Worm (Caenorhabditis elegans) whole organism, L2 larva: Measurements from ENCODE around the gene col-151.

Source experiments
- F13H6.1 ChIP-seq: sonication (generic microtip); optimal IDR thresholded peaks from 2 replicates; lab custom pipeline; 2016; ENCODE audit warnings: missing genetic modification characterization, missing compliant biosample characterization
- R02D3.7 ChIP-seq: fragments of 150-350 bp; optimal IDR thresholded peaks from 2 replicates; lab custom pipeline; 2014; ENCODE audit warnings: missing biosample characterization, missing genetic modification characterization
- ZK546.5 ChIP-seq: sonication (generic microtip); optimal IDR thresholded peaks from 2 replicates; lab custom pipeline; 2017; ENCODE audit warnings: missing biosample characterization, missing genetic modification characterization
- alr-1 ChIP-seq: fragments of 150-350 bp; optimal IDR thresholded peaks from 2 replicates; lab custom pipeline; 2014; ENCODE audit warnings: missing biosample characterization, missing genetic modification characterization
- aly-2 ChIP-seq: fragments of 150-350 bp; optimal IDR thresholded peaks from 2 replicates; lab custom pipeline; 2014; ENCODE audit warnings: missing biosample characterization, missing genetic modification characterization
- blmp-1 ChIP-seq: sonication (generic microtip); optimal IDR thresholded peaks from 2 replicates; lab custom pipeline; 2017; ENCODE audit warnings: missing genetic modification characterization, mild to moderate bottlenecking, missing compliant biosample characterization, antibody characterized with exemption, moderate library complexity; ENCODE audit not compliant: insufficient read depth
- ceh-16 ChIP-seq: fragments of 150-350 bp; optimal IDR thresholded peaks from 2 replicates; lab custom pipeline; 2014; ENCODE audit warnings: missing biosample characterization, missing genetic modification characterization
- crh-2 ChIP-seq: sonication (generic microtip); optimal IDR thresholded peaks from 2 replicates; lab custom pipeline; 2017; ENCODE audit warnings: missing biosample characterization, missing genetic modification characterization
- elt-1 ChIP-seq: fragments of 150-350 bp; optimal IDR thresholded peaks from 2 replicates; lab custom pipeline; 2014; ENCODE audit warnings: missing biosample characterization, missing genetic modification characterization
- elt-3 ChIP-seq: sonication (generic microtip); optimal IDR thresholded peaks from 2 replicates; lab custom pipeline; 2017; ENCODE audit warnings: missing biosample characterization, missing genetic modification characterization
- gmeb-1 ChIP-seq: fragments of 150-350 bp; optimal IDR thresholded peaks from 2 replicates; lab custom pipeline; 2014; ENCODE audit warnings: missing biosample characterization, missing genetic modification characterization
- lin-11 ChIP-seq: fragments of 150-350 bp; sonication (generic microtip); optimal IDR thresholded peaks from 2 replicates; lab custom pipeline; 2014; ENCODE audit warnings: missing biosample characterization, missing genetic modification characterization, inconsistent platforms, mixed read lengths
- lin-13 ChIP-seq: fragments of 150-350 bp; optimal IDR thresholded peaks from 2 replicates; lab custom pipeline; 2014; ENCODE audit warnings: missing biosample characterization, missing genetic modification reagents, missing genetic modification characterization
- lin-39 ChIP-seq: fragments of 150-350 bp; optimal IDR thresholded peaks from 2 replicates; lab custom pipeline; 2014; ENCODE audit warnings: missing biosample characterization, missing genetic modification reagents, missing genetic modification characterization
- mab-5 ChIP-seq: fragments of 150-350 bp; optimal IDR thresholded peaks from 2 replicates; lab custom pipeline; 2014; ENCODE audit warnings: missing biosample characterization, missing genetic modification characterization
- mbf-1 ChIP-seq: sonication (generic microtip); optimal IDR thresholded peaks from 2 replicates; lab custom pipeline; 2017; ENCODE audit warnings: missing biosample characterization, missing genetic modification characterization
- mdl-1 ChIP-seq, 2 experiments: fragments of 150-350 bp in 1 of 2; sonication (generic microtip) in 1 of 2; optimal IDR thresholded peaks; 2 replicates each; lab custom pipeline; 2017; ENCODE audit warnings: missing biosample characterization in 2 of 2, missing genetic modification characterization in 2 of 2
- nhr-11 ChIP-seq: fragments of 150-350 bp; optimal IDR thresholded peaks from 2 replicates; lab custom pipeline; 2014; ENCODE audit warnings: missing biosample characterization, missing genetic modification characterization
- nhr-12 ChIP-seq: fragments of 150-350 bp; optimal IDR thresholded peaks from 2 replicates; lab custom pipeline; 2014; ENCODE audit warnings: missing biosample characterization, missing genetic modification characterization
- nhr-21 ChIP-seq: fragments of 150-350 bp; optimal IDR thresholded peaks from 2 replicates; lab custom pipeline; 2014; ENCODE audit warnings: missing biosample characterization, missing genetic modification characterization
- nhr-237 ChIP-seq: fragments of 150-350 bp; optimal IDR thresholded peaks from 2 replicates; lab custom pipeline; 2014; ENCODE audit warnings: missing biosample characterization, missing genetic modification characterization
- nhr-25 ChIP-seq: fragments of 150-350 bp; sonication (generic microtip); optimal IDR thresholded peaks from 3 replicates; lab custom pipeline; 2014; ENCODE audit warnings: missing biosample characterization, missing genetic modification characterization
- nhr-6 ChIP-seq: fragments of 150-350 bp; optimal IDR thresholded peaks from 2 replicates; lab custom pipeline; 2014; ENCODE audit warnings: missing biosample characterization, missing genetic modification characterization
- nhr-77 ChIP-seq: fragments of 150-350 bp; optimal IDR thresholded peaks from 2 replicates; lab custom pipeline; 2014; ENCODE audit warnings: missing biosample characterization, missing genetic modification characterization
- peb-1 ChIP-seq: fragments of 150-350 bp; optimal IDR thresholded peaks from 2 replicates; lab custom pipeline; 2014; ENCODE audit warnings: missing biosample characterization, missing genetic modification characterization
- sem-4 ChIP-seq: fragments of 150-350 bp; optimal IDR thresholded peaks from 2 replicates; lab custom pipeline; 2014; ENCODE audit warnings: missing biosample characterization, missing genetic modification reagents, missing genetic modification characterization
- skn-1 ChIP-seq: sonication (generic microtip); optimal IDR thresholded peaks from 2 replicates; lab custom pipeline; 2017; ENCODE audit warnings: missing biosample characterization, missing genetic modification characterization
- sma-3 ChIP-seq: sonication (generic microtip); optimal IDR thresholded peaks from 2 replicates; lab custom pipeline; 2016; ENCODE audit warnings: missing genetic modification reagents, missing genetic modification characterization, missing compliant biosample characterization
- sma-9 ChIP-seq, 2 experiments: fragments of 150-350 bp in 1 of 2; sonication (generic microtip) in 1 of 2; optimal IDR thresholded peaks; 2 replicates each; lab custom pipeline; 2014 to 2016; ENCODE audit warnings: missing genetic modification characterization in 2 of 2, mild to moderate bottlenecking in 1 of 2, missing biosample characterization in 1 of 2, missing compliant biosample characterization in 1 of 2, missing genetic modification reagents in 1 of 2, moderate library complexity in 1 of 2
- unc-39 ChIP-seq: fragments of 150-350 bp; optimal IDR thresholded peaks from 2 replicates; lab custom pipeline; 2014; ENCODE audit warnings: missing biosample characterization, missing genetic modification characterization
- unc-55 ChIP-seq: fragments of 150-350 bp; sonication (generic microtip); optimal IDR thresholded peaks from 3 replicates; lab custom pipeline; 2014; ENCODE audit warnings: missing biosample characterization, missing genetic modification reagents, missing genetic modification characterization
- unc-62 ChIP-seq: fragments of 150-350 bp; optimal IDR thresholded peaks from 2 replicates; lab custom pipeline; 2014; ENCODE audit warnings: missing biosample characterization, missing genetic modification reagents, missing genetic modification characterization
- ztf-11 ChIP-seq: sonication (generic microtip); optimal IDR thresholded peaks from 2 replicates; lab custom pipeline; 2017; ENCODE audit warnings: missing biosample characterization, missing genetic modification characterization
- ztf-4 ChIP-seq: fragments of 150-350 bp; optimal IDR thresholded peaks from 2 replicates; lab custom pipeline; 2014; ENCODE audit warnings: missing biosample characterization, missing genetic modification characterization

Gene col-151

ce11 chrV:10425098-10425497 is 30.1 kb upstream of the col-151 start, which contains the start of gene col-12:
Gene col-12 (minus strand): TSS chrV:10425198.
- no peak for TF ChIP-seq lin-39 (tag; lab: Kevin White, UChicago)
- TF ChIP-seq unc-55, result no peak
- TF ChIP-seq gmeb-1 (tag; lab: Kevin White, UChicago), result no peak
- TF ChIP-seq R02D3.7, result no peak
- TF ChIP-seq skn-1 (tag; lab: Kevin White, UChicago), result no peak
- no peak for TF ChIP-seq elt-3 (tag; lab: Kevin White, UChicago)
- TF ChIP-seq ZK546.5 (tag; lab: Kevin White, UChicago), result no peak
- no peak for TF ChIP-seq nhr-237 (tag; lab: Kevin White, UChicago)
- TF ChIP-seq nhr-6 (tag; lab: Kevin White, UChicago), result no peak
- no peak for TF ChIP-seq lin-11 (tag; lab: Kevin White, UChicago)
- TF ChIP-seq mab-5 (tag; lab: Kevin White, UChicago), result no peak
- no peak for TF ChIP-seq aly-2 (tag; lab: Kevin White, UChicago)
- TF ChIP-seq unc-39 (tag; lab: Kevin White, UChicago), result no peak
- TF ChIP-seq ceh-16, result no peak
- no peak for TF ChIP-seq peb-1 (tag; lab: Kevin White, UChicago)
- no peak for TF ChIP-seq mbf-1
- no peak for TF ChIP-seq blmp-1 (tag; lab: Kevin White, UChicago)
- TF ChIP-seq sma-9 (GFP tag; optimal IDR thresholded peaks at IDR 0.05; lab: Kevin White, UChicago), result no peak
- no peak for TF ChIP-seq sma-9 (tag; optimal IDR thresholded peaks at IDR 0.05; lab: Kevin White, UChicago)
- no peak for TF ChIP-seq nhr-21 (tag; lab: Kevin White, UChicago)
- TF ChIP-seq nhr-11 (tag; lab: Kevin White, UChicago), result no peak

ce11 chrV:10423511-10423910 is 28.5 kb upstream of the col-151 start:
- TF ChIP-seq sma-3 (GFP tag; lab: Kevin White, UChicago), result peak; percentile 16
- peak; percentile 76 for TF ChIP-seq nhr-25 (tag; lab: Kevin White, UChicago)
- TF ChIP-seq blmp-1 (tag; lab: Kevin White, UChicago), result peak; percentile 25
- no peak for TF ChIP-seq nhr-11 (tag; lab: Kevin White, UChicago)
- no peak for TF ChIP-seq F13H6.1 (tag; lab: Kevin White, UChicago)
- TF ChIP-seq nhr-12 (tag; lab: Kevin White, UChicago), result no peak

- TF ChIP-seq crh-2 (tag; lab: Kevin White, UChicago), result no peak
- TF ChIP-seq lin-11 (tag; lab: Kevin White, UChicago), result no peak
- TF ChIP-seq sma-3 (GFP tag; lab: Kevin White, UChicago), result no peak
- no peak for TF ChIP-seq ztf-11 (tag; lab: Kevin White, UChicago)
- no peak for TF ChIP-seq nhr-25 (tag; lab: Kevin White, UChicago)
- TF ChIP-seq unc-39 (tag; lab: Kevin White, UChicago), result no peak
These were observed 26.8 kb upstream of the col-151 start, which contains the start of gene col-13 for ce11 chrV:10421802-10422201. Gene col-13 (minus strand): TSS chrV:10421902.

DNA sequence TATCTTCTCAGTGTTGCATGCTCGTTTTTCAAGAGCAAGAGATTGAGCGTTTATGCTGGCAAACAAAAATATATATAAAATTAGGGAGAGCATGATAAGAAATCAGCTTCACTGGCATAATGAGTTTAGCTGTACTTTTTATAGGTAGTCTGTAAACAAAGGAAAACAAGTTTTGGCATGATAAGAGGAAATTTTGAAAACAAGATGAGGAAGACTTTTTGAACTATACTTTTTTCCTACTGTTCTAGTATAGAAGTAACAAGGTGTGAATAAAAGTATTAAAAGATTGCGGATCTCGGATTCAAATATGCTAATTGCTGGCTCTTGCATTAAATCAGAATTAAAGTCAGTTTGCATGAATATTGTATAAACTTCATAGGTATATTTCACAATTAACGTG is 23.9 kb upstream of the col-151 start, which contains the start of gene F15H10.5:
Gene F15H10.5 (minus strand): TSS at position 101 of the 400 bp plus-strand sequence.
- TF ChIP-seq nhr-237 (tag; lab: Kevin White, UChicago) (no peak), nhr-77 (tag; lab: Kevin White, UChicago) (no peak), mdl-1 (tag; optimal IDR thresholded peaks at IDR 0.05; lab: Kevin White, UChicago) (no peak), F13H6.1 (tag; lab: Kevin White, UChicago) (no peak), ztf-4 (tag; lab: Kevin White, UChicago) (no peak), R02D3.7 (no peak), sma-9 (GFP tag; optimal IDR thresholded peaks at IDR 0.05; lab: Kevin White, UChicago) (no peak), sma-9 (tag; optimal IDR thresholded peaks at IDR 0.05; lab: Kevin White, UChicago) (no peak), lin-13 (GFP tag; lab: Kevin White, UChicago) (no peak), elt-1 (tag; lab: Kevin White, UChicago) (no peak), unc-62 (GFP tag; lab: Kevin White, UChicago) (no peak), elt-3 (tag; lab: Kevin White, UChicago) (no peak), nhr-25 (tag; lab: Kevin White, UChicago) (no peak), alr-1 (tag; lab: Kevin White, UChicago) (no peak), unc-55 (no peak), sem-4 (tag; lab: Kevin White, UChicago) (no peak), nhr-6 (tag; lab: Kevin White, UChicago) (no peak)
